Fruit fly (Drosophila melanogaster) whole organism, embryonic: Measurements from ENCODE around the gene Pfdn2.
A peak's percentile ranks its signal among the peaks of the same experiment; 100 is the strongest.

ENCODE experiments used
- BEAF-32 ChIP-seq: fragments of 200-800 bp; sonication (Bioruptor generic); optimal IDR thresholded peaks from 3 replicates; lab custom pipeline; 2017; ENCODE audit warnings: missing biosample characterization, missing genetic modification characterization, mild to moderate bottlenecking, moderate library complexity, missing genetic modification reagents
- CG14710 ChIP-seq: fragments of 200-800 bp; sonication (Bioruptor generic); optimal IDR thresholded peaks from 3 replicates; lab custom pipeline; 2019; ENCODE audit warnings: missing biosample characterization, mild to moderate bottlenecking, missing genetic modification characterization, moderate library complexity
- CG15073 ChIP-seq: fragments of 200-800 bp; sonication (Bioruptor generic); optimal IDR thresholded peaks from 2 replicates; lab custom pipeline; 2016; ENCODE audit warnings: missing biosample characterization, missing genetic modification characterization
- CG15514 ChIP-seq: fragments of 200-800 bp; sonication (Bioruptor generic); optimal IDR thresholded peaks from 3 replicates; lab custom pipeline; 2017; ENCODE audit warnings: missing biosample characterization, missing genetic modification characterization, mild to moderate bottlenecking, moderate library complexity, missing genetic modification reagents
- CG1602 ChIP-seq: fragments of 200-800 bp; sonication (Bioruptor generic); optimal IDR thresholded peaks from 3 replicates; lab custom pipeline; 2016; ENCODE audit warnings: missing biosample characterization, missing genetic modification characterization
- CG17328 ChIP-seq: fragments of 200-800 bp; sonication (Bioruptor generic); IDR thresholded peaks from 2 replicates; pipeline ENCODE4 v1.3.6; 2022; ENCODE audit warnings: missing biosample characterization, missing genetic modification characterization
- CG17359 ChIP-seq: fragments of 200-800 bp; sonication (Bioruptor generic); optimal IDR thresholded peaks from 3 replicates; lab custom pipeline; 2018; ENCODE audit warnings: missing biosample characterization, mild to moderate bottlenecking, missing genetic modification characterization, moderate library complexity
- CG18599 ChIP-seq: fragments of 200-800 bp; sonication (Bioruptor generic); optimal IDR thresholded peaks from 3 replicates; lab custom pipeline; 2017; ENCODE audit warnings: missing biosample characterization, missing genetic modification characterization, mild to moderate bottlenecking, moderate library complexity, missing genetic modification reagents
- CG32767 ChIP-seq: fragments of 200-800 bp; sonication (Bioruptor generic); IDR thresholded peaks from 2 replicates; pipeline ENCODE4 v1.3.6; 2022; ENCODE audit warnings: missing biosample characterization, missing genetic modification characterization
- CG33557 ChIP-seq: fragments of 200-800 bp; sonication (Bioruptor generic); optimal IDR thresholded peaks from 2 replicates; lab custom pipeline; 2019; ENCODE audit warnings: missing biosample characterization, mild to moderate bottlenecking, missing genetic modification characterization, moderate library complexity
- CG3726 ChIP-seq: fragments of 200-800 bp; sonication (Bioruptor generic); IDR thresholded peaks from 3 replicates; pipeline ENCODE4, ENCODE4 v1.3.6; 2022; ENCODE audit warnings: missing biosample characterization, missing genetic modification characterization
- CG42726 ChIP-seq: fragments of 200-800 bp; sonication (Bioruptor generic); IDR thresholded peaks from 2 replicates; pipeline ENCODE4 v1.3.6; 2022; ENCODE audit warnings: missing biosample characterization, missing genetic modification characterization; ENCODE audit not compliant: partially characterized antibody
- CG4424 ChIP-seq: fragments of 200-800 bp; sonication (Bioruptor generic); optimal IDR thresholded peaks from 3 replicates; lab custom pipeline; 2016; ENCODE audit warnings: missing biosample characterization, missing genetic modification characterization
- CG6683 ChIP-seq: fragments of 200-800 bp; sonication (Bioruptor generic); optimal IDR thresholded peaks from 2 replicates; lab custom pipeline; 2017; ENCODE audit warnings: missing biosample characterization, mild to moderate bottlenecking, missing genetic modification characterization, missing genetic modification reagents
- CG6765 ChIP-seq: fragments of 200-800 bp; sonication (Bioruptor generic); optimal IDR thresholded peaks from 3 replicates; lab custom pipeline; 2017; ENCODE audit warnings: missing biosample characterization, mild to moderate bottlenecking, missing genetic modification characterization
- CG8089 ChIP-seq: fragments of 200-800 bp; sonication (Bioruptor generic); optimal IDR thresholded peaks from 3 replicates; lab custom pipeline; 2016; ENCODE audit warnings: missing biosample characterization, missing genetic modification characterization
- CTCF ChIP-seq: fragments of 200-800 bp; sonication (Bioruptor generic); optimal IDR thresholded peaks from 2 replicates; lab custom pipeline; 2017; ENCODE audit warnings: missing biosample characterization, mild to moderate bottlenecking, missing genetic modification characterization, moderate library complexity
- Fer3 ChIP-seq: fragments of 200-800 bp; sonication (Bioruptor generic); optimal IDR thresholded peaks from 2 replicates; lab custom pipeline; 2018; ENCODE audit warnings: missing biosample characterization, mild to moderate bottlenecking, missing genetic modification characterization, moderate library complexity
- Hr3 ChIP-seq: fragments of 200-800 bp; sonication (Bioruptor generic); optimal IDR thresholded peaks from 3 replicates; lab custom pipeline; 2016; ENCODE audit warnings: missing biosample characterization, missing genetic modification characterization
- Myb ChIP-seq: fragments of 200-800 bp; sonication (Bioruptor generic); optimal IDR thresholded peaks from 2 replicates; lab custom pipeline; 2016; ENCODE audit warnings: missing biosample characterization, missing genetic modification characterization
- NK7.1 ChIP-seq: fragments of 200-800 bp; sonication (Bioruptor generic); optimal IDR thresholded peaks from 3 replicates; lab custom pipeline; 2016; ENCODE audit warnings: missing biosample characterization, missing genetic modification characterization
- Oaz ChIP-seq: fragments of 200-800 bp; sonication (Bioruptor generic); IDR thresholded peaks from 2 replicates; pipeline ENCODE4 v1.3.6; 2022; ENCODE audit warnings: missing biosample characterization, missing genetic modification characterization
- Optix ChIP-seq: fragments of 200-800 bp; sonication (Bioruptor generic); IDR thresholded peaks from 3 replicates; pipeline ENCODE4 v1.3.6; 2022; ENCODE audit warnings: missing biosample characterization, missing genetic modification characterization
- Pdp1 ChIP-seq, 2 experiments: fragments of 200-800 bp; sonication (Bioruptor generic); optimal IDR thresholded peaks; 3 replicates each; lab custom pipeline; 2016; ENCODE audit warnings: missing biosample characterization in 2 of 2, missing genetic modification characterization in 2 of 2, mild to moderate bottlenecking in 1 of 2, moderate library complexity in 1 of 2
- Poxn ChIP-seq: fragments of 200-800 bp; sonication (Bioruptor generic); IDR thresholded peaks from 2 replicates; pipeline ENCODE4 v1.3.6; 2022; ENCODE audit warnings: missing biosample characterization, missing genetic modification characterization
- Rfx ChIP-seq: fragments of 200-800 bp; sonication (Bioruptor generic); IDR thresholded peaks from 2 replicates; pipeline ENCODE4 v1.3.6; 2022; ENCODE audit warnings: missing biosample characterization, missing genetic modification characterization
- Spps ChIP-seq: fragments of 200-800 bp; sonication (Bioruptor generic); optimal IDR thresholded peaks from 2 replicates; lab custom pipeline; 2018; ENCODE audit warnings: missing biosample characterization, mild to moderate bottlenecking, missing genetic modification characterization
- Stat92E ChIP-seq, 3 experiments: fragments of >200 bp in 2 of 3; fragments of 200-800 bp in 1 of 3; sonication (Bioruptor generic) in 1 of 3; optimal IDR thresholded peaks; 2 replicates each; lab custom pipeline; 2017 to 2019; ENCODE audit warnings: missing biosample characterization in 3 of 3, missing genetic modification characterization in 3 of 3, mild to moderate bottlenecking in 1 of 3, moderate library complexity in 1 of 3
- Xbp1 ChIP-seq: fragments of 200-800 bp; sonication (Bioruptor generic); optimal IDR thresholded peaks from 3 replicates; lab custom pipeline; 2016; ENCODE audit warnings: missing biosample characterization, mild to moderate bottlenecking, missing genetic modification characterization
- cas ChIP-seq: fragments of 200-800 bp; sonication (Bioruptor generic); IDR thresholded peaks from 2 replicates; pipeline ENCODE4 v1.3.6; 2022; ENCODE audit warnings: missing biosample characterization, missing genetic modification characterization
- cato ChIP-seq: fragments of 200-800 bp; sonication (Bioruptor generic); optimal IDR thresholded peaks from 2 replicates; lab custom pipeline; 2016; ENCODE audit warnings: missing biosample characterization, missing genetic modification characterization, borderline replicate concordance
- cg ChIP-seq: fragments of 200-800 bp; sonication (Bioruptor generic); optimal IDR thresholded peaks from 3 replicates; lab custom pipeline; 2019; ENCODE audit warnings: missing biosample characterization, mild to moderate bottlenecking, missing genetic modification characterization, moderate library complexity
- dm ChIP-seq: fragments of 200-800 bp; sonication (Bioruptor generic); optimal IDR thresholded peaks from 3 replicates; lab custom pipeline; 2016; ENCODE audit warnings: missing biosample characterization, missing genetic modification characterization
- ems ChIP-seq: fragments of 200-800 bp; sonication (Bioruptor generic); optimal IDR thresholded peaks from 3 replicates; lab custom pipeline; 2016; ENCODE audit warnings: missing biosample characterization, missing genetic modification characterization
- eve ChIP-seq, 2 experiments: fragments of >200 bp; optimal IDR thresholded peaks; 2 replicates each; lab custom pipeline; 2017; ENCODE audit warnings: missing biosample characterization in 2 of 2, missing genetic modification characterization in 2 of 2
- gsb ChIP-seq: fragments of 200-800 bp; sonication (Bioruptor generic); IDR thresholded peaks from 2 replicates; pipeline ENCODE4 v1.3.6; 2022; ENCODE audit warnings: missing biosample characterization, missing genetic modification characterization
- hkb ChIP-seq, 2 experiments: fragments of 200-800 bp in 1 of 2; fragments of >200 bp in 1 of 2; sonication (Bioruptor generic) in 1 of 2; IDR thresholded peaks in 1 of 2; optimal IDR thresholded peaks in 1 of 2; 2 replicates each; pipeline versions ENCODE4 v1.3.6 to Lab custom; 2017 to 2022; ENCODE audit warnings: missing biosample characterization in 1 of 2, missing genetic modification characterization in 1 of 2
- lov ChIP-seq, 2 experiments: fragments of 200-800 bp in 1 of 2; fragments of >200 bp in 1 of 2; sonication (Bioruptor generic) in 1 of 2; IDR thresholded peaks in 1 of 2; optimal IDR thresholded peaks in 1 of 2; 2 replicates in 1 of 2; 3 replicates in 1 of 2; pipeline versions ENCODE4 v1.3.6 to Lab custom; 2017 to 2022; ENCODE audit warnings: missing biosample characterization in 1 of 2, missing genetic modification characterization in 1 of 2
- mam ChIP-seq: fragments of 200-800 bp; sonication (Bioruptor generic); optimal IDR thresholded peaks from 3 replicates; lab custom pipeline; 2016; ENCODE audit warnings: missing biosample characterization, missing genetic modification characterization
- nau ChIP-seq: fragments of 200-800 bp; sonication (Bioruptor generic); optimal IDR thresholded peaks from 3 replicates; lab custom pipeline; 2017; ENCODE audit warnings: missing biosample characterization, mild to moderate bottlenecking, missing genetic modification characterization, missing genetic modification reagents
- nerfin-1 ChIP-seq: fragments of 200-800 bp; sonication (Bioruptor generic); optimal IDR thresholded peaks from 3 replicates; lab custom pipeline; 2019; ENCODE audit warnings: missing biosample characterization, mild to moderate bottlenecking, missing genetic modification characterization, moderate library complexity
- oc ChIP-seq: fragments of 200-800 bp; sonication (Bioruptor generic); optimal IDR thresholded peaks from 2 replicates; lab custom pipeline; 2018; ENCODE audit warnings: missing biosample characterization, mild to moderate bottlenecking, missing genetic modification characterization, moderate library complexity
- otp ChIP-seq: fragments of 200-800 bp; sonication (Bioruptor generic); IDR thresholded peaks from 3 replicates; pipeline ENCODE4, ENCODE4 v1.3.6; 2022; ENCODE audit warnings: missing biosample characterization, missing genetic modification characterization
- p53 ChIP-seq: fragments of 200-800 bp; sonication (Bioruptor generic); optimal IDR thresholded peaks from 2 replicates; lab custom pipeline; 2016; ENCODE audit warnings: missing biosample characterization, missing genetic modification characterization
- run ChIP-seq: fragments of 200-800 bp; sonication (Bioruptor generic); optimal IDR thresholded peaks from 3 replicates; lab custom pipeline; 2018; ENCODE audit warnings: missing biosample characterization, mild to moderate bottlenecking, missing genetic modification characterization
- salm ChIP-seq: fragments of 200-800 bp; sonication (Bioruptor generic); optimal IDR thresholded peaks from 2 replicates; lab custom pipeline; 2018; ENCODE audit warnings: missing biosample characterization, mild to moderate bottlenecking, missing genetic modification characterization
- sisA ChIP-seq: fragments of 200-800 bp; sonication (Bioruptor generic); IDR thresholded peaks from 2 replicates; pipeline ENCODE4 v1.3.6; 2022; ENCODE audit warnings: missing biosample characterization, missing genetic modification characterization
- unc-4 ChIP-seq: fragments of 200-800 bp; sonication (Bioruptor generic); IDR thresholded peaks from 2 replicates; pipeline ENCODE4 v1.3.6; 2022; ENCODE audit warnings: missing biosample characterization, missing genetic modification characterization; ENCODE audit not compliant: partially characterized antibody
- usp ChIP-seq: fragments of >200 bp; optimal IDR thresholded peaks from 2 replicates; lab custom pipeline; 2017; ENCODE audit warnings: missing biosample characterization, missing genetic modification characterization
- zf30C ChIP-seq: fragments of 200-800 bp; sonication (Bioruptor generic); optimal IDR thresholded peaks from 3 replicates; lab custom pipeline; 2018; ENCODE audit warnings: missing biosample characterization, mild to moderate bottlenecking, missing genetic modification characterization

Gene Pfdn2

dm6 chr3L:11119396-11119900 is 45.3 kb upstream of the Pfdn2 start (continued):
- no peak for TF ChIP-seq hkb (optimal IDR thresholded peaks at IDR 0.05; lab: Kevin White, UChicago)
- TF ChIP-seq hkb (GFP tag; IDR thresholded peaks at IDR 0.05; lab: Robert Waterston, UW): peak; percentile 6; the same call in 1 of the 2 replicates
- TF ChIP-seq NK7.1: no peak
- no peak for TF ChIP-seq Spps (tag; lab: Kevin White, UChicago)
- no peak; the same call in 1 of the 2 replicates for TF ChIP-seq gsb (GFP tag; lab: Robert Waterston, UW)
- no peak for TF ChIP-seq Fer3 (tag; lab: Kevin White, UChicago)
- TF ChIP-seq usp (GFP tag; lab: Kevin White, UChicago): no peak
- no peak for TF ChIP-seq CG6765 (GFP tag; lab: Kevin White, UChicago)
- no peak for TF ChIP-seq cato (GFP tag; lab: Kevin White, UChicago)
- no peak for TF ChIP-seq CTCF (GFP tag; lab: Kevin White, UChicago)
- no peak for TF ChIP-seq CG1602 (GFP tag; lab: Kevin White, UChicago)
- TF ChIP-seq lov (optimal IDR thresholded peaks at IDR 0.05; lab: Kevin White, UChicago): no peak
- peak; percentile 35; the same call in 1 of the 3 replicates for TF ChIP-seq lov (GFP tag; IDR thresholded peaks at IDR 0.05; lab: Robert Waterston, UW)
- no peak for TF ChIP-seq CG4424 (GFP tag; lab: Kevin White, UChicago)
- no peak for TF ChIP-seq Stat92E (GFP tag; optimal IDR thresholded peaks at IDR 0.05; lab: Kevin White, UChicago)
- TF ChIP-seq Oaz (GFP tag; lab: Robert Waterston, UW): no peak
- no peak for TF ChIP-seq BEAF-32 (GFP tag; lab: Kevin White, UChicago)
- TF ChIP-seq cas (GFP tag; lab: Robert Waterston, UW): no peak
- no peak for TF ChIP-seq oc (tag; lab: Kevin White, UChicago)
- no peak for TF ChIP-seq dm
- peak; percentile 15 for TF ChIP-seq zf30C (GFP tag; lab: Kevin White, UChicago)
- 0 out of 2 replicates have a peak, but pooled peaks have one; percentile 10 for TF ChIP-seq CG42726 (GFP tag; lab: Robert Waterston, UW)
- no peak for TF ChIP-seq CG15514 (GFP tag; lab: Kevin White, UChicago)
- TF ChIP-seq CG15073 (GFP tag; lab: Kevin White, UChicago): no peak
- TF ChIP-seq CG14710 (tag; lab: Kevin White, UChicago): no peak
- no peak for TF ChIP-seq CG17328 (GFP tag; lab: Robert Waterston, UW)
- TF ChIP-seq cg: no peak
- no peak for TF ChIP-seq CG8089
- TF ChIP-seq otp (GFP tag; lab: Robert Waterston, UW): no peak
- no peak for TF ChIP-seq CG6683 (GFP tag; lab: Kevin White, UChicago)
- TF ChIP-seq run (tag; lab: Kevin White, UChicago): no peak
- TF ChIP-seq Rfx (GFP tag; lab: Robert Waterston, UW): peak; percentile 63
- TF ChIP-seq Poxn (GFP tag; lab: Robert Waterston, UW): no peak
- 0 out of 3 replicates have a peak, but pooled peaks have one; percentile 29 for TF ChIP-seq Optix (GFP tag; lab: Robert Waterston, UW)
- peak; percentile 14 for TF ChIP-seq Xbp1 (GFP tag; lab: Kevin White, UChicago)
- no peak for TF ChIP-seq CG17359
- no peak for TF ChIP-seq CG33557 (GFP tag; lab: Kevin White, UChicago)
- no peak for TF ChIP-seq nerfin-1 (tag; lab: Kevin White, UChicago)
- no peak for TF ChIP-seq CG18599 (GFP tag; lab: Kevin White, UChicago)
- no peak for TF ChIP-seq ems (GFP tag; lab: Kevin White, UChicago)
- no peak for TF ChIP-seq CG3726
- no peak for TF ChIP-seq Myb (GFP tag; lab: Kevin White, UChicago)
- TF ChIP-seq Pdp1 (GFP tag; optimal IDR thresholded peaks at IDR 0.05; lab: Kevin White, UChicago): no peak
- no peak for TF ChIP-seq Hr3 (GFP tag; lab: Kevin White, UChicago)
- no peak for TF ChIP-seq salm (tag; lab: Kevin White, UChicago)
- TF ChIP-seq unc-4: no peak
- TF ChIP-seq eve (GFP tag; optimal IDR thresholded peaks at IDR 0.05; lab: Kevin White, UChicago): no peak
- TF ChIP-seq sisA (GFP tag; lab: Robert Waterston, UW): peak; percentile 54
- TF ChIP-seq mam (GFP tag; lab: Kevin White, UChicago): peak; percentile 42
- peak; percentile 93 for TF ChIP-seq p53 (GFP tag; lab: Kevin White, UChicago)
- no peak for TF ChIP-seq nau (GFP tag; lab: Kevin White, UChicago)
- peak; percentile 16; the same call in 1 of the 2 replicates for TF ChIP-seq CG32767 (GFP tag; lab: Robert Waterston, UW)
